Worm (Caenorhabditis elegans): ENCODE measurements around the gene T02C1.2.

ce11 chrIII:9250729-9251128 lies at the start of gene T02C1.2:
- TF ChIP-seq sem-4 (tag; optimal IDR thresholded peaks at IDR 0.05) (no peak), nhr-129 (tag; optimal IDR thresholded peaks at IDR 0.05) (no peak), nhr-12 (tag; optimal IDR thresholded peaks at IDR 0.05) (no peak), nhr-11 (tag; optimal IDR thresholded peaks at IDR 0.05) (no peak), ceh-16 (tag; optimal IDR thresholded peaks at IDR 0.05) (no peak), ztf-4 (tag; optimal IDR thresholded peaks at IDR 0.05) (no peak), zag-1 (tag; optimal IDR thresholded peaks at IDR 0.05) (no peak), unc-62 (GFP tag; optimal IDR thresholded peaks at IDR 0.05) (no peak), fos-1 (tag; optimal IDR thresholded peaks at IDR 0.05) (no peak)
